Fruit fly (Drosophila melanogaster) whole organism, embryonic: Measurements from ENCODE around the gene stg.

Experiments used
- ATbp ChIP-seq: fragments of 200-800 bp; sonication (Bioruptor generic); optimal IDR thresholded peaks from 2 replicates; lab custom pipeline; 2017; ENCODE audit warnings: missing biosample characterization, mild to moderate bottlenecking, missing genetic modification characterization, missing genetic modification reagents
- Blimp-1 ChIP-seq: fragments of 200-800 bp; sonication (Bioruptor generic); optimal IDR thresholded peaks from 3 replicates; lab custom pipeline; 2018; ENCODE audit warnings: missing biosample characterization, missing genetic modification characterization, mild to moderate bottlenecking, moderate library complexity, missing genetic modification reagents
- CG10147 ChIP-seq: fragments of 200-800 bp; sonication (Bioruptor generic); optimal IDR thresholded peaks from 2 replicates; lab custom pipeline; 2019; ENCODE audit warnings: missing biosample characterization, mild to moderate bottlenecking, missing genetic modification characterization, moderate library complexity
- CG10366 ChIP-seq: fragments of 200-800 bp; sonication (Bioruptor generic); IDR thresholded peaks from 2 replicates; pipeline ENCODE4 v1.3.6; 2022; ENCODE audit warnings: missing biosample characterization, missing genetic modification characterization
- CG10565 ChIP-seq: fragments of 200-800 bp; sonication (Bioruptor generic); optimal IDR thresholded peaks from 3 replicates; lab custom pipeline; 2016; ENCODE audit warnings: missing biosample characterization, mild to moderate bottlenecking, missing genetic modification characterization
- CG12155 ChIP-seq: fragments of 200-800 bp; sonication (Bioruptor generic); optimal IDR thresholded peaks from 3 replicates; lab custom pipeline; 2016; ENCODE audit warnings: missing biosample characterization, missing genetic modification characterization
- CG12236 ChIP-seq: fragments of 200-800 bp; sonication (Bioruptor generic); optimal IDR thresholded peaks from 2 replicates; lab custom pipeline; 2016; ENCODE audit warnings: missing biosample characterization, missing genetic modification characterization
- CG12391 ChIP-seq: fragments of 200-800 bp; sonication (Bioruptor generic); optimal IDR thresholded peaks from 3 replicates; lab custom pipeline; 2018; ENCODE audit warnings: missing biosample characterization, mild to moderate bottlenecking, missing genetic modification characterization, moderate library complexity
- CG13287 ChIP-seq: fragments of 200-800 bp; sonication (Bioruptor generic); IDR thresholded peaks from 2 replicates; pipeline ENCODE4 v1.3.6; 2022; ENCODE audit warnings: missing biosample characterization, missing genetic modification characterization; ENCODE audit not compliant: partially characterized antibody
- CG13424 ChIP-seq: fragments of 200-800 bp; sonication (Bioruptor generic); optimal IDR thresholded peaks from 2 replicates; lab custom pipeline; 2019; ENCODE audit warnings: missing biosample characterization, mild to moderate bottlenecking, missing genetic modification characterization, moderate library complexity
- CG1529 ChIP-seq: fragments of 200-800 bp; sonication (Bioruptor generic); optimal IDR thresholded peaks from 3 replicates; lab custom pipeline; 2018; ENCODE audit warnings: missing biosample characterization, missing genetic modification characterization
- CG17328 ChIP-seq: fragments of 200-800 bp; sonication (Bioruptor generic); IDR thresholded peaks from 2 replicates; pipeline ENCODE4 v1.3.6; 2022; ENCODE audit warnings: missing biosample characterization, missing genetic modification characterization
- CG18764 ChIP-seq: fragments of 200-800 bp; sonication (Bioruptor generic); optimal IDR thresholded peaks from 3 replicates; lab custom pipeline; 2016; ENCODE audit warnings: missing biosample characterization, missing genetic modification characterization
- CG2678 ChIP-seq: fragments of 200-800 bp; sonication (Bioruptor generic); optimal IDR thresholded peaks from 3 replicates; lab custom pipeline; 2019; ENCODE audit warnings: missing biosample characterization, mild to moderate bottlenecking, missing genetic modification characterization, moderate library complexity
- CG30403 ChIP-seq: fragments of 200-800 bp; sonication (Bioruptor generic); optimal IDR thresholded peaks from 3 replicates; lab custom pipeline; 2016; ENCODE audit warnings: missing biosample characterization, missing genetic modification characterization
- CG6272 ChIP-seq: fragments of 200-800 bp; sonication (Bioruptor generic); IDR thresholded peaks from 2 replicates; pipeline ENCODE4 v1.3.6; 2022; ENCODE audit warnings: missing biosample characterization, missing genetic modification characterization
- CG6654 ChIP-seq: fragments of 200-800 bp; sonication (Bioruptor generic); optimal IDR thresholded peaks from 2 replicates; lab custom pipeline; 2017; ENCODE audit warnings: missing biosample characterization, mild to moderate bottlenecking, missing genetic modification characterization
- CG7271 ChIP-seq: fragments of 200-800 bp; sonication (Bioruptor generic); optimal IDR thresholded peaks from 2 replicates; lab custom pipeline; 2018; ENCODE audit warnings: missing biosample characterization, mild to moderate bottlenecking, missing genetic modification characterization, moderate library complexity
- CG7786 ChIP-seq: fragments of 200-800 bp; sonication (Bioruptor generic); optimal IDR thresholded peaks from 2 replicates; lab custom pipeline; 2016; ENCODE audit warnings: missing biosample characterization, missing genetic modification characterization
- CG8290 ChIP-seq, 3 experiments: fragments of 200-800 bp; sonication (Bioruptor generic); optimal IDR thresholded peaks; 2 replicates each; lab custom pipeline; 2016 to 2019; ENCODE audit warnings: missing biosample characterization in 3 of 3, missing genetic modification characterization in 3 of 3, mild to moderate bottlenecking in 2 of 3, moderate library complexity in 1 of 3
- CG8478 ChIP-seq: fragments of >200 bp; optimal IDR thresholded peaks from 2 replicates; lab custom pipeline; 2018
- Dfd ChIP-seq, 2 experiments: fragments of >200 bp; optimal IDR thresholded peaks; 2 replicates each; lab custom pipeline; 2017; ENCODE audit warnings: missing biosample characterization in 2 of 2, missing genetic modification characterization in 2 of 2
- ERR ChIP-seq: fragments of 200-800 bp; sonication (Bioruptor generic); optimal IDR thresholded peaks from 2 replicates; lab custom pipeline; 2016; ENCODE audit warnings: missing biosample characterization, missing genetic modification characterization
- HLHmδ ChIP-seq: fragments of 200-800 bp; sonication (Bioruptor generic); optimal IDR thresholded peaks from 2 replicates; lab custom pipeline; 2018; ENCODE audit warnings: missing biosample characterization, mild to moderate bottlenecking, missing genetic modification characterization, moderate library complexity
- Mad ChIP-seq: fragments of 200-800 bp; sonication (Bioruptor generic); optimal IDR thresholded peaks from 2 replicates; lab custom pipeline; 2016; ENCODE audit warnings: missing biosample characterization, missing genetic modification characterization
- Myb ChIP-seq: fragments of 200-800 bp; sonication (Bioruptor generic); optimal IDR thresholded peaks from 2 replicates; lab custom pipeline; 2016; ENCODE audit warnings: missing biosample characterization, missing genetic modification characterization
- Sin3A ChIP-seq: fragments of >200 bp; optimal IDR thresholded peaks from 2 replicates; lab custom pipeline; 2018
- YL-1 ChIP-seq: fragments of 200-800 bp; sonication (Bioruptor generic); optimal IDR thresholded peaks from 3 replicates; lab custom pipeline; 2017; ENCODE audit warnings: missing biosample characterization, mild to moderate bottlenecking, missing genetic modification characterization
- aop ChIP-seq: fragments of 200-800 bp; sonication (Bioruptor generic); IDR thresholded peaks from 2 replicates; pipeline ENCODE4 v1.3.6; 2022; ENCODE audit warnings: missing biosample characterization, missing genetic modification characterization
- ato ChIP-seq: fragments of 200-800 bp; sonication (Bioruptor generic); IDR thresholded peaks from 2 replicates; pipeline ENCODE4 v1.3.6; 2022; ENCODE audit warnings: missing biosample characterization, missing genetic modification characterization; ENCODE audit not compliant: partially characterized antibody
- bowl ChIP-seq: fragments of 200-800 bp; sonication (Bioruptor generic); IDR thresholded peaks from 2 replicates; pipeline ENCODE4 v1.3.6; 2022; ENCODE audit warnings: missing biosample characterization, missing genetic modification characterization
- caup ChIP-seq: fragments of 200-800 bp; sonication (Bioruptor generic); optimal IDR thresholded peaks from 3 replicates; lab custom pipeline; 2017; ENCODE audit warnings: missing biosample characterization, mild to moderate bottlenecking, missing genetic modification characterization, moderate library complexity; ENCODE audit not compliant: severe bottlenecking
- da ChIP-seq: fragments of 200-800 bp; sonication (Bioruptor generic); optimal IDR thresholded peaks from 2 replicates; lab custom pipeline; 2016; ENCODE audit warnings: missing biosample characterization, missing genetic modification characterization
- dpn ChIP-seq, 2 experiments: fragments of 200-800 bp; sonication (Bioruptor generic); optimal IDR thresholded peaks; 3 replicates each; lab custom pipeline; 2016; ENCODE audit warnings: missing biosample characterization in 2 of 2, missing genetic modification characterization in 2 of 2
- esg ChIP-seq: fragments of 200-800 bp; sonication (Bioruptor generic); conservative IDR thresholded peaks from 2 replicates; pipeline ENCODE4 v1.3.6; 2022; ENCODE audit warnings: missing biosample characterization, missing genetic modification characterization
- fd96Cb ChIP-seq: fragments of 200-800 bp; sonication (Bioruptor generic); optimal IDR thresholded peaks from 2 replicates; lab custom pipeline; 2018; ENCODE audit warnings: missing biosample characterization, mild to moderate bottlenecking, missing genetic modification characterization, moderate library complexity
- grn ChIP-seq: fragments of 200-800 bp; sonication (Bioruptor generic); optimal IDR thresholded peaks from 3 replicates; lab custom pipeline; 2017; ENCODE audit warnings: missing biosample characterization, missing genetic modification characterization
- gsb-n ChIP-seq: fragments of 200-800 bp; sonication (Bioruptor generic); optimal IDR thresholded peaks from 3 replicates; lab custom pipeline; 2018; ENCODE audit warnings: missing biosample characterization, mild to moderate bottlenecking, missing genetic modification characterization
- hb ChIP-seq: fragments of 200-800 bp; sonication (Bioruptor generic); IDR thresholded peaks from 3 replicates; pipeline ENCODE4 v1.3.6; 2022; ENCODE audit warnings: missing biosample characterization, missing genetic modification characterization; ENCODE audit not compliant: partially characterized antibody
- hkb ChIP-seq, 2 experiments: fragments of 200-800 bp in 1 of 2; fragments of >200 bp in 1 of 2; sonication (Bioruptor generic) in 1 of 2; IDR thresholded peaks in 1 of 2; optimal IDR thresholded peaks in 1 of 2; 2 replicates each; pipeline versions ENCODE4 v1.3.6 to Lab custom; 2017 to 2022; ENCODE audit warnings: missing biosample characterization in 1 of 2, missing genetic modification characterization in 1 of 2
- ind ChIP-seq: fragments of 200-800 bp; sonication (Bioruptor generic); optimal IDR thresholded peaks from 3 replicates; lab custom pipeline; 2016; ENCODE audit warnings: missing biosample characterization, missing genetic modification characterization
- kah ChIP-seq: fragments of 200-800 bp; sonication (Bioruptor generic); optimal IDR thresholded peaks from 2 replicates; lab custom pipeline; 2018; ENCODE audit warnings: missing biosample characterization, mild to moderate bottlenecking, missing genetic modification characterization
- kni ChIP-seq: fragments of 200-800 bp; sonication (Bioruptor generic); optimal IDR thresholded peaks from 3 replicates; lab custom pipeline; 2017; ENCODE audit warnings: mild to moderate bottlenecking, missing biosample characterization, missing genetic modification reagents, missing genetic modification characterization
- luna ChIP-seq: fragments of 200-800 bp; sonication (Bioruptor generic); optimal IDR thresholded peaks from 2 replicates; lab custom pipeline; 2016; ENCODE audit warnings: missing biosample characterization, missing genetic modification characterization
- mam ChIP-seq: fragments of 200-800 bp; sonication (Bioruptor generic); optimal IDR thresholded peaks from 3 replicates; lab custom pipeline; 2016; ENCODE audit warnings: missing biosample characterization, missing genetic modification characterization
- mld ChIP-seq: fragments of 200-800 bp; sonication (Bioruptor generic); IDR thresholded peaks from 3 replicates; pipeline ENCODE4 v1.3.6; 2022; ENCODE audit warnings: missing biosample characterization, missing genetic modification characterization; ENCODE audit not compliant: partially characterized antibody
- p53 ChIP-seq: fragments of 200-800 bp; sonication (Bioruptor generic); optimal IDR thresholded peaks from 2 replicates; lab custom pipeline; 2016; ENCODE audit warnings: missing biosample characterization, missing genetic modification characterization
- rib ChIP-seq: fragments of 200-800 bp; sonication (Bioruptor generic); IDR thresholded peaks from 2 replicates; pipeline ENCODE4 v1.3.6; 2022; ENCODE audit warnings: missing biosample characterization, missing genetic modification characterization
- slp2 ChIP-seq: fragments of 200-800 bp; sonication (Bioruptor generic); optimal IDR thresholded peaks from 2 replicates; lab custom pipeline; 2016; ENCODE audit warnings: missing biosample characterization, missing genetic modification characterization
- ttk ChIP-seq: fragments of 200-800 bp; sonication (Bioruptor generic); IDR thresholded peaks from 2 replicates; pipeline ENCODE4 v2.1.2; 2022; ENCODE audit warnings: missing biosample characterization, missing genetic modification characterization
- yki ChIP-seq: fragments of >200 bp; optimal IDR thresholded peaks from 3 replicates; lab custom pipeline; 2018

The stg gene

dm6 chr3R:29274590-29274989 lies 19.0 kb upstream of the stg start (continued):
- TF ChIP-seq CG10366 (GFP tag; lab: Robert Waterston, UW), result peak; percentile 64
- no peak for TF ChIP-seq yki (lab: Kevin White, UChicago)
- peak; percentile 41 for TF ChIP-seq CG18764 (GFP tag; lab: Kevin White, UChicago)
- no peak for TF ChIP-seq CG7271 (tag; lab: Kevin White, UChicago)
- TF ChIP-seq Blimp-1 (GFP tag; lab: Kevin White, UChicago), result peak; percentile 83
- TF ChIP-seq kni (GFP tag; lab: Kevin White, UChicago), result no peak
- TF ChIP-seq hb, result no peak
- peak; percentile 59 for TF ChIP-seq CG7786
- TF ChIP-seq da (GFP tag; lab: Kevin White, UChicago), result peak; percentile 14
- TF ChIP-seq dpn (GFP tag; optimal IDR thresholded peaks at IDR 0.05; lab: Kevin White, UChicago), result peak; percentile 52 to 57
- TF ChIP-seq ATbp, result peak; percentile 63
- TF ChIP-seq HLHmδ (GFP tag; lab: Kevin White, UChicago), result no peak
- TF ChIP-seq Myb, result peak; percentile 14
- TF ChIP-seq ind (GFP tag; lab: Kevin White, UChicago), result peak; percentile 43
- peak; percentile 0 for TF ChIP-seq CG8290 (GFP tag; optimal IDR thresholded peaks at IDR 0.05; lab: Kevin White, UChicago)
- TF ChIP-seq CG8290 (tag; optimal IDR thresholded peaks at IDR 0.05; lab: Kevin White, UChicago), result no peak
- TF ChIP-seq CG30403 (GFP tag; lab: Kevin White, UChicago), result peak; percentile 57
- no peak for TF ChIP-seq CG8478 (lab: Kevin White, UChicago)
- peak; percentile 39 for TF ChIP-seq mam (GFP tag; lab: Kevin White, UChicago)
- peak; percentile 47; the same call in 1 of the 2 replicates for TF ChIP-seq esg (GFP tag; lab: Robert Waterston, UW)
- TF ChIP-seq CG10565 (GFP tag; lab: Kevin White, UChicago), result no peak
- no peak for TF ChIP-seq aop (GFP tag; lab: Robert Waterston, UW)
- peak; percentile 53 for TF ChIP-seq gsb-n (tag; lab: Kevin White, UChicago)
- TF ChIP-seq CG17328 (GFP tag; lab: Robert Waterston, UW), result peak; percentile 77
- TF ChIP-seq luna (GFP tag; lab: Kevin White, UChicago), result no peak
- TF ChIP-seq fd96Cb (tag; lab: Kevin White, UChicago), result peak; percentile 78
- no peak for TF ChIP-seq bowl (GFP tag; lab: Robert Waterston, UW)
- peak; percentile 84 for TF ChIP-seq CG12391 (tag; lab: Kevin White, UChicago)
- peak; percentile 78 for TF ChIP-seq CG2678 (tag; lab: Kevin White, UChicago)
- TF ChIP-seq rib (GFP tag; lab: Robert Waterston, UW), result no peak
- peak; percentile 79 for TF ChIP-seq CG13424 (tag; lab: Kevin White, UChicago)
- TF ChIP-seq YL-1, result no peak
- no peak for TF ChIP-seq p53 (GFP tag; lab: Kevin White, UChicago)
- peak; percentile 21 for TF ChIP-seq CG6654 (GFP tag; lab: Kevin White, UChicago)
- TF ChIP-seq ERR, result no peak
- peak; percentile 43 for TF ChIP-seq CG12155 (GFP tag; lab: Kevin White, UChicago)
- no peak for TF ChIP-seq Dfd (GFP tag; optimal IDR thresholded peaks at IDR 0.05; lab: Kevin White, UChicago)
- TF ChIP-seq kah (GFP tag; lab: Kevin White, UChicago), result peak; percentile 6
- TF ChIP-seq mld, result no peak
- no peak; the same call in 1 of the 2 replicates for TF ChIP-seq CG6272 (GFP tag; lab: Robert Waterston, UW)
- TF ChIP-seq CG13287 (GFP tag; lab: Robert Waterston, UW), result no peak
- TF ChIP-seq ato (GFP tag; lab: Robert Waterston, UW), result no peak
- TF ChIP-seq caup (GFP tag; lab: Kevin White, UChicago), result peak; percentile 5
- peak; percentile 77 for TF ChIP-seq CG1529 (GFP tag; lab: Kevin White, UChicago)
- TF ChIP-seq CG10147 (GFP tag; lab: Kevin White, UChicago), result no peak
- TF ChIP-seq slp2 (GFP tag; lab: Kevin White, UChicago), result peak; percentile 50
- TF ChIP-seq Sin3A, result no peak
- peak; percentile 35 for TF ChIP-seq Mad (GFP tag; lab: Kevin White, UChicago)
- peak; percentile 67 for TF ChIP-seq CG12236 (GFP tag; lab: Kevin White, UChicago)
- no peak for TF ChIP-seq grn (GFP tag; lab: Kevin White, UChicago)
- TF ChIP-seq ttk (GFP tag; lab: Robert Waterston, UW), result peak; percentile 26; the same call in 1 of the 2 replicates
- TF ChIP-seq hkb (optimal IDR thresholded peaks at IDR 0.05; lab: Kevin White, UChicago), result no peak
- peak; percentile 46; the same call in 1 of the 2 replicates for TF ChIP-seq hkb (GFP tag; IDR thresholded peaks at IDR 0.05; lab: Robert Waterston, UW)
